Fruit fly (Drosophila melanogaster) whole organism, embryonic: ENCODE measurements around the gene CG45428.

Experiments used
- Blimp-1 ChIP-seq: fragments of 200-800 bp; sonication (Bioruptor generic); optimal IDR thresholded peaks from 3 replicates; lab custom pipeline; 2018; ENCODE audit warnings: missing biosample characterization, missing genetic modification characterization, mild to moderate bottlenecking, moderate library complexity, missing genetic modification reagents
- C15 ChIP-seq: fragments of 200-800 bp; sonication (Bioruptor generic); IDR thresholded peaks from 3 replicates; pipeline ENCODE4 v1.3.6; 2022; ENCODE audit warnings: missing biosample characterization, missing genetic modification characterization
- CG10565 ChIP-seq: fragments of 200-800 bp; sonication (Bioruptor generic); optimal IDR thresholded peaks from 3 replicates; lab custom pipeline; 2016; ENCODE audit warnings: missing biosample characterization, mild to moderate bottlenecking, missing genetic modification characterization
- CG10979 ChIP-seq: fragments of 200-800 bp; sonication (Bioruptor generic); optimal IDR thresholded peaks from 2 replicates; lab custom pipeline; 2018; ENCODE audit warnings: missing biosample characterization, mild to moderate bottlenecking, missing genetic modification characterization, moderate library complexity
- CG11085 ChIP-seq: fragments of 200-800 bp; sonication (Bioruptor generic); IDR thresholded peaks from 2 replicates; pipeline ENCODE4 v1.3.6; 2022; ENCODE audit warnings: missing biosample characterization, missing genetic modification characterization
- CG14014 ChIP-seq: fragments of 200-800 bp; sonication (Bioruptor generic); IDR thresholded peaks from 2 replicates; pipeline ENCODE4 v1.3.6; 2022; ENCODE audit warnings: missing biosample characterization, missing genetic modification characterization
- CG15011 ChIP-seq: fragments of 200-800 bp; sonication (Bioruptor generic); optimal IDR thresholded peaks from 3 replicates; lab custom pipeline; 2018; ENCODE audit warnings: missing biosample characterization, mild to moderate bottlenecking, missing genetic modification characterization
- CG17361 ChIP-seq: fragments of 200-800 bp; sonication (Bioruptor generic); IDR thresholded peaks from 3 replicates; pipeline ENCODE4 v1.3.6; 2022; ENCODE audit warnings: missing biosample characterization, missing genetic modification characterization
- CG18764 ChIP-seq: fragments of 200-800 bp; sonication (Bioruptor generic); optimal IDR thresholded peaks from 3 replicates; lab custom pipeline; 2016; ENCODE audit warnings: missing biosample characterization, missing genetic modification characterization
- CG2875 ChIP-seq: fragments of 200-800 bp; sonication (Bioruptor generic); optimal IDR thresholded peaks from 2 replicates; lab custom pipeline; 2017; ENCODE audit warnings: missing biosample characterization, mild to moderate bottlenecking, missing genetic modification characterization, missing genetic modification reagents
- CG3838 ChIP-seq: fragments of 200-800 bp; sonication (Bioruptor generic); optimal IDR thresholded peaks from 3 replicates; lab custom pipeline; 2016; ENCODE audit warnings: missing biosample characterization, missing genetic modification characterization
- CG5245 ChIP-seq: fragments of 200-800 bp; sonication (Bioruptor generic); optimal IDR thresholded peaks from 3 replicates; lab custom pipeline; 2016; ENCODE audit warnings: missing biosample characterization, missing genetic modification characterization
- CG5953 ChIP-seq: fragments of 200-800 bp; sonication (Bioruptor generic); IDR thresholded peaks from 2 replicates; pipeline ENCODE4 v1.3.6; 2022; ENCODE audit warnings: missing biosample characterization, missing genetic modification characterization
- CG7928 ChIP-seq: fragments of 200-800 bp; sonication (Bioruptor generic); optimal IDR thresholded peaks from 2 replicates; lab custom pipeline; 2017; ENCODE audit warnings: missing biosample characterization, mild to moderate bottlenecking, missing genetic modification characterization
- CG7987 ChIP-seq: fragments of 200-800 bp; sonication (Bioruptor generic); optimal IDR thresholded peaks from 2 replicates; lab custom pipeline; 2018; ENCODE audit warnings: missing biosample characterization, mild to moderate bottlenecking, missing genetic modification characterization, moderate library complexity
- Camta ChIP-seq: fragments of 200-800 bp; sonication (Bioruptor generic); optimal IDR thresholded peaks from 2 replicates; lab custom pipeline; 2016; ENCODE audit warnings: missing biosample characterization, missing genetic modification characterization
- Deaf1 ChIP-seq: fragments of 200-800 bp; optimal IDR thresholded peaks from 3 replicates; lab custom pipeline; 2019; ENCODE audit warnings: missing biosample characterization, mild to moderate bottlenecking, missing genetic modification characterization, moderate library complexity
- Doc3 ChIP-seq: fragments of 200-800 bp; sonication (Bioruptor generic); IDR thresholded peaks from 3 replicates; pipeline ENCODE4 v1.3.6; 2022; ENCODE audit warnings: missing biosample characterization, missing genetic modification characterization; ENCODE audit not compliant: partially characterized antibody
- Gug ChIP-seq: fragments of 200-800 bp; sonication (Bioruptor generic); IDR thresholded peaks from 4 replicates; pipeline ENCODE4 v1.3.6; 2022; ENCODE audit warnings: missing biosample characterization, missing genetic modification characterization
- Hr3 ChIP-seq: fragments of 200-800 bp; sonication (Bioruptor generic); optimal IDR thresholded peaks from 3 replicates; lab custom pipeline; 2016; ENCODE audit warnings: missing biosample characterization, missing genetic modification characterization
- Mad ChIP-seq: fragments of 200-800 bp; sonication (Bioruptor generic); optimal IDR thresholded peaks from 2 replicates; lab custom pipeline; 2016; ENCODE audit warnings: missing biosample characterization, missing genetic modification characterization
- Med ChIP-seq: fragments of 200-800 bp; sonication (Bioruptor generic); peaks from one replicate; lab custom pipeline; 2016; ENCODE audit warnings: missing biosample characterization, missing genetic modification characterization, mild to moderate bottlenecking, inconsistent platforms, moderate library complexity
- Nf-YA ChIP-seq: fragments of 200-800 bp; sonication (Bioruptor generic); IDR thresholded peaks from 2 replicates; pipeline ENCODE4 v1.3.6; 2022; ENCODE audit warnings: missing biosample characterization, missing genetic modification characterization
- Nf-YC ChIP-seq: fragments of 200-800 bp; optimal IDR thresholded peaks from 3 replicates; lab custom pipeline; 2019; ENCODE audit warnings: missing biosample characterization, mild to moderate bottlenecking, missing genetic modification characterization, moderate library complexity
- Opbp ChIP-seq: fragments of 200-800 bp; sonication (Bioruptor generic); IDR thresholded peaks from 3 replicates; pipeline ENCODE4 v1.3.6; 2022; ENCODE audit warnings: missing biosample characterization, missing genetic modification characterization; ENCODE audit not compliant: partially characterized antibody
- Poxn ChIP-seq: fragments of 200-800 bp; sonication (Bioruptor generic); IDR thresholded peaks from 2 replicates; pipeline ENCODE4 v1.3.6; 2022; ENCODE audit warnings: missing biosample characterization, missing genetic modification characterization
- Trl ChIP-seq, 3 experiments: fragments of >200 bp in 2 of 3; fragments of 200-800 bp in 1 of 3; sonication (Bioruptor generic) in 1 of 3; optimal IDR thresholded peaks; 2 replicates in 1 of 3; 3 replicates in 2 of 3; lab custom pipeline; 2016 to 2017; ENCODE audit warnings: missing biosample characterization in 1 of 3, missing genetic modification characterization in 1 of 3
- caup ChIP-seq: fragments of 200-800 bp; sonication (Bioruptor generic); optimal IDR thresholded peaks from 3 replicates; lab custom pipeline; 2017; ENCODE audit warnings: missing biosample characterization, mild to moderate bottlenecking, missing genetic modification characterization, moderate library complexity; ENCODE audit not compliant: severe bottlenecking
- ci ChIP-seq: fragments of 200-800 bp; sonication (Bioruptor generic); IDR thresholded peaks from 3 replicates; pipeline ENCODE4 v1.3.6; 2022; ENCODE audit warnings: missing biosample characterization, missing genetic modification characterization
- croc ChIP-seq: fragments of 200-800 bp; sonication (Bioruptor generic); conservative IDR thresholded peaks from 3 replicates; pipeline ENCODE4 v1.3.6; 2022; ENCODE audit warnings: missing biosample characterization, missing genetic modification characterization
- dmrt99B ChIP-seq: fragments of 200-800 bp; sonication (Bioruptor generic); optimal IDR thresholded peaks from 2 replicates; lab custom pipeline; 2018; ENCODE audit warnings: missing biosample characterization, mild to moderate bottlenecking, missing genetic modification characterization, moderate library complexity
- eve ChIP-seq, 2 experiments: fragments of >200 bp; optimal IDR thresholded peaks; 2 replicates each; lab custom pipeline; 2017; ENCODE audit warnings: missing biosample characterization in 2 of 2, missing genetic modification characterization in 2 of 2
- fd64A ChIP-seq: fragments of 200-800 bp; sonication (Bioruptor generic); optimal IDR thresholded peaks from 3 replicates; lab custom pipeline; 2018; ENCODE audit warnings: missing biosample characterization, mild to moderate bottlenecking, missing genetic modification characterization
- gcm2 ChIP-seq: fragments of 200-800 bp; sonication (Bioruptor generic); optimal IDR thresholded peaks from 2 replicates; lab custom pipeline; 2016; ENCODE audit warnings: missing biosample characterization, missing genetic modification characterization
- hb ChIP-seq: fragments of 200-800 bp; sonication (Bioruptor generic); IDR thresholded peaks from 3 replicates; pipeline ENCODE4 v1.3.6; 2022; ENCODE audit warnings: missing biosample characterization, missing genetic modification characterization; ENCODE audit not compliant: partially characterized antibody
- her ChIP-seq: fragments of 200-800 bp; sonication (Bioruptor generic); optimal IDR thresholded peaks from 2 replicates; lab custom pipeline; 2016; ENCODE audit warnings: missing biosample characterization, missing genetic modification characterization
- hth ChIP-seq: fragments of >200 bp; optimal IDR thresholded peaks from 2 replicates; lab custom pipeline; 2017; ENCODE audit warnings: inconsistent platforms
- kah ChIP-seq: fragments of 200-800 bp; sonication (Bioruptor generic); optimal IDR thresholded peaks from 2 replicates; lab custom pipeline; 2018; ENCODE audit warnings: missing biosample characterization, mild to moderate bottlenecking, missing genetic modification characterization
- kni ChIP-seq: fragments of 200-800 bp; sonication (Bioruptor generic); optimal IDR thresholded peaks from 3 replicates; lab custom pipeline; 2017; ENCODE audit warnings: mild to moderate bottlenecking, missing biosample characterization, missing genetic modification reagents, missing genetic modification characterization
- mam ChIP-seq: fragments of 200-800 bp; sonication (Bioruptor generic); optimal IDR thresholded peaks from 3 replicates; lab custom pipeline; 2016; ENCODE audit warnings: missing biosample characterization, missing genetic modification characterization
- onecut ChIP-seq: fragments of 200-800 bp; sonication (Bioruptor generic); IDR thresholded peaks from 2 replicates; pipeline ENCODE4 v1.3.6; 2022; ENCODE audit warnings: missing biosample characterization, missing genetic modification characterization
- p53 ChIP-seq: fragments of 200-800 bp; sonication (Bioruptor generic); optimal IDR thresholded peaks from 2 replicates; lab custom pipeline; 2016; ENCODE audit warnings: missing biosample characterization, missing genetic modification characterization
- pb ChIP-seq: fragments of 200-800 bp; sonication (Bioruptor generic); optimal IDR thresholded peaks from 3 replicates; lab custom pipeline; 2016; ENCODE audit warnings: missing biosample characterization, missing genetic modification characterization
- pros ChIP-seq: fragments of 200-800 bp; sonication (Bioruptor generic); optimal IDR thresholded peaks from 3 replicates; lab custom pipeline; 2019; ENCODE audit warnings: missing biosample characterization, mild to moderate bottlenecking, missing genetic modification characterization, moderate library complexity
- psq ChIP-seq: fragments of 200-800 bp; sonication (Bioruptor generic); optimal IDR thresholded peaks from 2 replicates; lab custom pipeline; 2017; ENCODE audit warnings: missing biosample characterization, missing genetic modification characterization
- ranshi ChIP-seq: fragments of 200-800 bp; sonication (Bioruptor generic); IDR thresholded peaks from 2 replicates; pipeline ENCODE4 v1.3.6; 2022; ENCODE audit warnings: missing biosample characterization, missing genetic modification characterization
- schlank ChIP-seq: fragments of 200-800 bp; sonication (Bioruptor generic); optimal IDR thresholded peaks from 2 replicates; lab custom pipeline; 2018; ENCODE audit warnings: missing biosample characterization, mild to moderate bottlenecking, missing genetic modification characterization
- sr ChIP-seq: fragments of 200-800 bp; sonication (Bioruptor generic); IDR thresholded peaks from 3 replicates; pipeline ENCODE4 v1.3.6; 2022; ENCODE audit warnings: missing biosample characterization, missing genetic modification characterization
- tx ChIP-seq: fragments of 200-800 bp; sonication (Bioruptor generic); optimal IDR thresholded peaks from 2 replicates; lab custom pipeline; 2016; ENCODE audit warnings: missing biosample characterization, missing genetic modification characterization
- usp ChIP-seq: fragments of >200 bp; optimal IDR thresholded peaks from 2 replicates; lab custom pipeline; 2017; ENCODE audit warnings: missing biosample characterization, missing genetic modification characterization
- vfl ChIP-seq: fragments of 200-800 bp; sonication (Bioruptor generic); optimal IDR thresholded peaks from 2 replicates; lab custom pipeline; 2016; ENCODE audit warnings: missing biosample characterization, missing genetic modification characterization

CG45428 gene

DNA sequence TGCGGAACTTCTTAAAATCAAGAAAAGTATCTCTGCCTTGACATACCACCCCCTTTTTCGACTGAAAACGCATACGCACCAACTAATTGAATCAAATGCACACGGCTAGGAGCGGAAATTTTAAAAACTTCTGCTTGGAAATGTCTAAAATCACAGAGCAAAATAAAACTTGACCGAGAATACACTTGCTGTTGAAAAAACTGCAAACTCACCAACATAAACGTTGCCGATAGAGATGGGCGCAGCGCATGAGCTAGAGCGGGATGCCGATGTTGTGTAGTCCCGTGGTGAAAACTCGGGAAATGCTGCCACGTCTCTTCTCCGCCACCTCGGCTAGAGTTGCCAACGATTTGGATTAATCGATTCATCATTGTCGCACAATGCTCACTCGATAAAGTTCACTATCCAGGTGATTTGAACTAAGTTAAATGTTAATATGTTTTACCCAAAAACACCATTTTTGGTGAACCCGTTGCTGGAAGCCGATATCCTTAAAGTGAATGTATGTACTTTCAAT, 35.0 kb upstream of the CG45428 start, which contains the start of the genes CG11109 and Arf1 (continued):
- TF ChIP-seq CG5245 (GFP tag; lab: Kevin White, UChicago), result no peak
- no peak for TF ChIP-seq CG11085 (GFP tag; lab: Robert Waterston, UW)
- TF ChIP-seq CG15011 (GFP tag; lab: Kevin White, UChicago), result no peak
- no peak for TF ChIP-seq kni
- TF ChIP-seq dmrt99B (tag; lab: Kevin White, UChicago), result no peak
- TF ChIP-seq eve (GFP tag; optimal IDR thresholded peaks at IDR 0.05; lab: Kevin White, UChicago), result no peak
- no peak for TF ChIP-seq Nf-YA (GFP tag; lab: Robert Waterston, UW)
- no peak for TF ChIP-seq kah (GFP tag; lab: Kevin White, UChicago)
- no peak for TF ChIP-seq CG5953
- TF ChIP-seq schlank (tag; lab: Kevin White, UChicago), result no peak
- TF ChIP-seq onecut (GFP tag; lab: Robert Waterston, UW), result peak; percentile 27; the same call in 1 of the 2 replicates
- no peak for TF ChIP-seq ranshi
- no peak for TF ChIP-seq ci
- no peak for TF ChIP-seq Poxn (GFP tag; lab: Robert Waterston, UW)
- no peak for TF ChIP-seq usp
- no peak for TF ChIP-seq fd64A (GFP tag; lab: Kevin White, UChicago)
- peak; percentile 7; the same call in 1 of the 3 replicates for TF ChIP-seq hb (GFP tag; lab: Robert Waterston, UW)
- no peak for TF ChIP-seq croc
- TF ChIP-seq Deaf1, result no peak
- no peak for TF ChIP-seq gcm2
- TF ChIP-seq Camta (GFP tag; lab: Kevin White, UChicago), result no peak
- TF ChIP-seq CG3838 (GFP tag; lab: Kevin White, UChicago), result no peak
- TF ChIP-seq CG14014 (GFP tag; lab: Robert Waterston, UW), result no peak
- TF ChIP-seq pros (GFP tag; lab: Kevin White, UChicago), result no peak
- TF ChIP-seq CG10979 (tag; lab: Kevin White, UChicago), result peak; percentile 3
- TF ChIP-seq tx (GFP tag; lab: Kevin White, UChicago), result no peak
- TF ChIP-seq caup (GFP tag; lab: Kevin White, UChicago), result no peak
- no peak for TF ChIP-seq p53
- peak; percentile 44 for TF ChIP-seq her (GFP tag; lab: Kevin White, UChicago)
- no peak for TF ChIP-seq sr (GFP tag; lab: Robert Waterston, UW)
- no peak for TF ChIP-seq pb (GFP tag; lab: Kevin White, UChicago)
- peak; percentile 36 for TF ChIP-seq Nf-YC (tag; lab: Kevin White, UChicago)
- no peak for TF ChIP-seq CG7987 (GFP tag; lab: Kevin White, UChicago)
- peak; percentile 81 for TF ChIP-seq Med (GFP tag; lab: Kevin White, UChicago)
- TF ChIP-seq Blimp-1 (GFP tag; lab: Kevin White, UChicago), result no peak
- no peak for TF ChIP-seq mam (GFP tag; lab: Kevin White, UChicago)
- TF ChIP-seq Opbp (GFP tag; lab: Robert Waterston, UW), result peak; percentile 82
- no peak; the same call in 3 of the 4 replicates for TF ChIP-seq Gug
- TF ChIP-seq psq (GFP tag; lab: Kevin White, UChicago), result no peak
- no peak for TF ChIP-seq CG7928 (GFP tag; lab: Kevin White, UChicago)
- TF ChIP-seq CG18764, result no peak
- TF ChIP-seq Trl (optimal IDR thresholded peaks at IDR 0.05; lab: Kevin White, UChicago), result no peak
- TF ChIP-seq Trl (GFP tag; optimal IDR thresholded peaks at IDR 0.05; lab: Kevin White, UChicago), result no peak
- no peak for TF ChIP-seq C15 (GFP tag; lab: Robert Waterston, UW)
- no peak for TF ChIP-seq vfl
- peak; percentile 33 for TF ChIP-seq Doc3 (GFP tag; lab: Robert Waterston, UW)
- peak; percentile 27 for TF ChIP-seq Mad (GFP tag; lab: Kevin White, UChicago)
- no peak for TF ChIP-seq CG2875 (GFP tag; lab: Kevin White, UChicago)
- TF ChIP-seq hth (lab: Kevin White, UChicago), result no peak
- TF ChIP-seq Hr3 (GFP tag; lab: Kevin White, UChicago), result no peak
- no peak for TF ChIP-seq CG17361 (GFP tag; lab: Robert Waterston, UW)
- no peak for TF ChIP-seq CG10565
